Worm (Caenorhabditis elegans) whole organism, mixed stage, embryonic: ENCODE measurements around the gene R07C12.1.

Source experiments
- M03D4.4 ChIP-seq: sonication (generic microtip); optimal IDR thresholded peaks from 2 replicates; lab custom pipeline; 2017; ENCODE audit warnings: mild to moderate bottlenecking, missing genetic modification characterization, missing compliant biosample characterization
- bed-3 ChIP-seq: fragments of 200-800 bp; sonication (Bioruptor generic); optimal IDR thresholded peaks from 3 replicates; lab custom pipeline; 2018; ENCODE audit warnings: mild to moderate bottlenecking, missing genetic modification characterization, moderate library complexity, missing compliant biosample characterization
- blmp-1 ChIP-seq: fragments of 150-350 bp; optimal IDR thresholded peaks from 2 replicates; lab custom pipeline; 2014; ENCODE audit warnings: missing biosample characterization, missing genetic modification characterization
- ceh-39 ChIP-seq: fragments of 150-350 bp; optimal IDR thresholded peaks from 2 replicates; lab custom pipeline; 2014; ENCODE audit warnings: missing biosample characterization, missing genetic modification characterization
- ceh-43 ChIP-seq: fragments of 200-800 bp; sonication (Bioruptor generic); optimal IDR thresholded peaks from 2 replicates; lab custom pipeline; 2018; ENCODE audit warnings: mild to moderate bottlenecking, missing genetic modification characterization, moderate library complexity, missing compliant biosample characterization
- ceh-83 ChIP-seq: fragments of 200-800 bp; sonication (Bioruptor generic); optimal IDR thresholded peaks from 2 replicates; lab custom pipeline; 2018; ENCODE audit warnings: mild to moderate bottlenecking, missing genetic modification characterization, missing compliant biosample characterization
- ces-1 ChIP-seq: fragments of 150-350 bp; optimal IDR thresholded peaks from 2 replicates; lab custom pipeline; 2014; ENCODE audit warnings: missing biosample characterization, missing genetic modification reagents, missing genetic modification characterization
- drap-1 ChIP-seq: fragments of 200-800 bp; sonication (Bioruptor generic); optimal IDR thresholded peaks from 3 replicates; lab custom pipeline; 2018; ENCODE audit warnings: mild to moderate bottlenecking, missing genetic modification characterization, missing compliant biosample characterization
- elt-1 ChIP-seq: sonication (generic microtip); optimal IDR thresholded peaks from 2 replicates; lab custom pipeline; 2017; ENCODE audit warnings: missing genetic modification characterization, mild to moderate bottlenecking, missing compliant biosample characterization, antibody characterized with exemption, moderate library complexity, borderline replicate concordance; ENCODE audit not compliant: insufficient read depth
- elt-3 ChIP-seq: fragments of 150-350 bp; optimal IDR thresholded peaks from 2 replicates; lab custom pipeline; 2014; ENCODE audit warnings: missing biosample characterization, missing genetic modification characterization
- flh-1 ChIP-seq: fragments of 200-800 bp; sonication (Bioruptor generic); optimal IDR thresholded peaks from 2 replicates; lab custom pipeline; 2018; ENCODE audit warnings: mild to moderate bottlenecking, missing genetic modification characterization, moderate library complexity, missing compliant biosample characterization
- hlh-1 ChIP-seq: fragments of 150-350 bp; optimal IDR thresholded peaks from 2 replicates; lab custom pipeline; 2014; ENCODE audit warnings: missing biosample characterization, missing genetic modification reagents, missing genetic modification characterization
- lin-32 ChIP-seq: fragments of 200-800 bp; sonication (Bioruptor generic); optimal IDR thresholded peaks from 2 replicates; lab custom pipeline; 2018; ENCODE audit warnings: mild to moderate bottlenecking, missing genetic modification characterization, missing compliant biosample characterization
- lsy-2 ChIP-seq: fragments of 150-350 bp; optimal IDR thresholded peaks from 2 replicates; lab custom pipeline; 2014; ENCODE audit warnings: missing biosample characterization, missing genetic modification characterization
- mab-5 ChIP-seq: fragments of 150-350 bp; optimal IDR thresholded peaks from 2 replicates; lab custom pipeline; 2014; ENCODE audit warnings: missing biosample characterization, missing genetic modification characterization
- mep-1 ChIP-seq: fragments of 150-350 bp; optimal IDR thresholded peaks from 2 replicates; lab custom pipeline; 2017; ENCODE audit warnings: missing biosample characterization, missing genetic modification reagents, missing genetic modification characterization, inconsistent platforms
- mls-2 ChIP-seq: sonication (generic microtip); optimal IDR thresholded peaks from 2 replicates; lab custom pipeline; 2016; ENCODE audit warnings: mild to moderate bottlenecking, missing genetic modification characterization, moderate library complexity, missing compliant biosample characterization
- nhr-12 ChIP-seq: fragments of 150-350 bp; optimal IDR thresholded peaks from 2 replicates; lab custom pipeline; 2014; ENCODE audit warnings: missing biosample characterization, missing genetic modification characterization
- nhr-2 ChIP-seq: fragments of 150-350 bp; optimal IDR thresholded peaks from 2 replicates; lab custom pipeline; 2014; ENCODE audit warnings: missing biosample characterization, missing genetic modification characterization
- nhr-28 ChIP-seq: fragments of 150-350 bp; optimal IDR thresholded peaks from 2 replicates; lab custom pipeline; 2014; ENCODE audit warnings: missing biosample characterization, missing genetic modification characterization
- nhr-76 ChIP-seq: sonication (generic microtip); optimal IDR thresholded peaks from 2 replicates; lab custom pipeline; 2017; ENCODE audit warnings: missing biosample characterization, missing genetic modification characterization
- pha-4 ChIP-seq: fragments of 150-350 bp; optimal IDR thresholded peaks from 2 replicates; lab custom pipeline; 2018; ENCODE audit warnings: missing biosample characterization, missing genetic modification reagents, missing genetic modification characterization
- sem-2 ChIP-seq: fragments of 200-800 bp; sonication (Bioruptor generic); optimal IDR thresholded peaks from 2 replicates; lab custom pipeline; 2018; ENCODE audit warnings: mild to moderate bottlenecking, missing genetic modification characterization, missing compliant biosample characterization
- snpc-4 ChIP-seq: fragments of 150-350 bp; optimal IDR thresholded peaks from 2 replicates; lab custom pipeline; 2014; ENCODE audit warnings: missing biosample characterization, missing genetic modification characterization
- sptf-1 ChIP-seq: sonication (generic microtip); optimal IDR thresholded peaks from 2 replicates; lab custom pipeline; 2017; ENCODE audit warnings: mild to moderate bottlenecking, missing genetic modification characterization, moderate library complexity, missing compliant biosample characterization
- tbx-8 ChIP-seq: fragments of 200-800 bp; sonication (Bioruptor generic); optimal IDR thresholded peaks from 2 replicates; lab custom pipeline; 2018; ENCODE audit warnings: mild to moderate bottlenecking, missing genetic modification characterization, moderate library complexity, missing compliant biosample characterization
- unc-120 ChIP-seq: sonication (generic microtip); optimal IDR thresholded peaks from 2 replicates; lab custom pipeline; 2017; ENCODE audit warnings: missing genetic modification characterization, missing compliant biosample characterization; ENCODE audit not compliant: poor library complexity, severe bottlenecking
- unc-39 ChIP-seq: fragments of 150-350 bp; optimal IDR thresholded peaks from 2 replicates; lab custom pipeline; 2014; ENCODE audit warnings: missing biosample characterization, missing genetic modification characterization
- unc-62 ChIP-seq: fragments of 150-350 bp; optimal IDR thresholded peaks from 2 replicates; lab custom pipeline; 2014; ENCODE audit warnings: missing biosample characterization, missing genetic modification reagents, missing genetic modification characterization
- zip-8 ChIP-seq: fragments of 150-350 bp; optimal IDR thresholded peaks from 2 replicates; lab custom pipeline; 2014; ENCODE audit warnings: missing biosample characterization, missing genetic modification characterization
- ztf-11 ChIP-seq: fragments of 150-350 bp; optimal IDR thresholded peaks from 2 replicates; lab custom pipeline; 2014; ENCODE audit warnings: missing biosample characterization, missing genetic modification characterization

The R07C12.1 gene

ce11 chrIV:4114526-4114925 is 37.7 kb upstream of the R07C12.1 start, which contains the start of gene F49F1.15:
TSS of gene F49F1.15 (minus strand) at chrIV:4114626.
- no peak for TF ChIP-seq nhr-76 (tag; lab: Kevin White, UChicago)
- no peak for TF ChIP-seq ceh-43 (GFP tag; lab: Kevin White, UChicago)
- no peak for TF ChIP-seq lsy-2 (tag; lab: Kevin White, UChicago)
- TF ChIP-seq flh-1 (GFP tag; lab: Kevin White, UChicago) = no peak
- TF ChIP-seq elt-3 (tag; lab: Kevin White, UChicago) = no peak
- TF ChIP-seq drap-1 (GFP tag; lab: Kevin White, UChicago) = no peak
- no peak for TF ChIP-seq sem-2 (GFP tag; lab: Kevin White, UChicago)
- TF ChIP-seq unc-120 = no peak
- no peak for TF ChIP-seq nhr-12 (tag; lab: Kevin White, UChicago)
- no peak for TF ChIP-seq unc-62 (GFP tag; lab: Kevin White, UChicago)
- no peak for TF ChIP-seq blmp-1
- TF ChIP-seq elt-1 (tag; lab: Kevin White, UChicago) = no peak
- TF ChIP-seq ceh-39 = no peak
- TF ChIP-seq ztf-11 (tag; lab: Kevin White, UChicago) = no peak
- no peak for TF ChIP-seq mab-5
- TF ChIP-seq snpc-4 (tag; lab: Kevin White, UChicago) = no peak
- TF ChIP-seq M03D4.4 (tag; lab: Kevin White, UChicago) = no peak
- no peak for TF ChIP-seq pha-4 (tag; lab: Kevin White, UChicago)
- no peak for TF ChIP-seq tbx-8 (GFP tag; lab: Kevin White, UChicago)
- TF ChIP-seq mls-2 (tag; lab: Kevin White, UChicago) = no peak
- TF ChIP-seq, all 35 proteins: peak for 0

ce11 chrIV:4115634-4116033 is 36.6 kb upstream of the R07C12.1 start, which contains the start of the genes F49F1.4 and F49F1.2:
TSS of gene F49F1.4 (minus strand) at chrIV:4115734.
TSS of gene F49F1.2 (plus strand) at chrIV:4115943.
- TF ChIP-seq elt-3 (tag; lab: Kevin White, UChicago) = no peak
- no peak for TF ChIP-seq unc-120
- no peak for TF ChIP-seq snpc-4 (tag; lab: Kevin White, UChicago)
- no peak for TF ChIP-seq mls-2 (tag; lab: Kevin White, UChicago)
- TF ChIP-seq zip-8 = no peak
- TF ChIP-seq drap-1 (GFP tag; lab: Kevin White, UChicago) = no peak
- TF ChIP-seq nhr-2 = no peak

- no peak for TF ChIP-seq pha-4 (tag; lab: Kevin White, UChicago)
Measured at ce11 chrIV:4117432-4117831, 34.8 kb upstream of the R07C12.1 start, which contains the start of gene drd-50. TSS of gene drd-50 (plus strand) at chrIV:4117732.

- TF ChIP-seq ceh-39 = no peak
- TF ChIP-seq sptf-1 (tag; lab: Kevin White, UChicago) = no peak
- no peak for TF ChIP-seq zip-8
- no peak for TF ChIP-seq unc-39 (tag; lab: Kevin White, UChicago)
- TF ChIP-seq unc-120 = no peak
- TF ChIP-seq hlh-1 (tag; lab: Kevin White, UChicago) = no peak
- TF ChIP-seq lsy-2 (tag; lab: Kevin White, UChicago) = no peak
- TF ChIP-seq blmp-1 = no peak
- TF ChIP-seq lin-32 (GFP tag; lab: Kevin White, UChicago) = no peak
- TF ChIP-seq unc-62 (GFP tag; lab: Kevin White, UChicago) = no peak
- no peak for TF ChIP-seq M03D4.4 (tag; lab: Kevin White, UChicago)
- TF ChIP-seq mep-1 = no peak
- no peak for TF ChIP-seq ces-1
- TF ChIP-seq bed-3 (GFP tag; lab: Kevin White, UChicago) = no peak
- no peak for TF ChIP-seq ceh-83
- TF ChIP-seq flh-1 (GFP tag; lab: Kevin White, UChicago) = no peak
- TF ChIP-seq elt-3 (tag; lab: Kevin White, UChicago) = no peak
- no peak for TF ChIP-seq mab-5
Measured at ce11 chrIV:4120263-4120662, 32.0 kb upstream of the R07C12.1 start, which contains the start of gene F49F1.5. TSS of gene F49F1.5 (minus strand) at chrIV:4120415.

- TF ChIP-seq bed-3 (GFP tag; lab: Kevin White, UChicago) = no peak
- no peak for TF ChIP-seq blmp-1
- no peak for TF ChIP-seq nhr-28 (tag; lab: Kevin White, UChicago)
- no peak for TF ChIP-seq hlh-1 (tag; lab: Kevin White, UChicago)
- TF ChIP-seq sem-2 (GFP tag; lab: Kevin White, UChicago) = no peak
- no peak for TF ChIP-seq nhr-76 (tag; lab: Kevin White, UChicago)
- TF ChIP-seq tbx-8 (GFP tag; lab: Kevin White, UChicago) = no peak
- TF ChIP-seq unc-39 (tag; lab: Kevin White, UChicago) = no peak
- no peak for TF ChIP-seq ceh-83
Measured at ce11 chrIV:4121055-4121454, 31.2 kb upstream of the R07C12.1 start.
